Worm (Caenorhabditis elegans) whole organism, L2 larva: ENCODE measurements around the gene ttr-26.

ENCODE experiments used
- C34F6.9 ChIP-seq: fragments of 150-350 bp; optimal IDR thresholded peaks from 2 replicates; lab custom pipeline; 2014; ENCODE audit warnings: missing biosample characterization, missing genetic modification characterization
- F13H6.1 ChIP-seq: sonication (generic microtip); optimal IDR thresholded peaks from 2 replicates; lab custom pipeline; 2016; ENCODE audit warnings: missing genetic modification characterization, missing compliant biosample characterization
- R02D3.7 ChIP-seq: fragments of 150-350 bp; optimal IDR thresholded peaks from 2 replicates; lab custom pipeline; 2014; ENCODE audit warnings: missing biosample characterization, missing genetic modification characterization
- Y55F3AM.14 ChIP-seq: fragments of 200-800 bp; sonication (Bioruptor generic); optimal IDR thresholded peaks from 2 replicates; lab custom pipeline; 2018; ENCODE audit warnings: mild to moderate bottlenecking, missing genetic modification characterization, missing compliant biosample characterization
- ama-1 ChIP-seq: fragments of 150-350 bp; optimal IDR thresholded peaks from 2 replicates; lab custom pipeline; 2018; ENCODE audit warnings: inconsistent platforms
- blmp-1 ChIP-seq: sonication (generic microtip); optimal IDR thresholded peaks from 2 replicates; lab custom pipeline; 2017; ENCODE audit warnings: missing genetic modification characterization, mild to moderate bottlenecking, missing compliant biosample characterization, antibody characterized with exemption, moderate library complexity; ENCODE audit not compliant: insufficient read depth
- ceh-16 ChIP-seq: fragments of 150-350 bp; optimal IDR thresholded peaks from 2 replicates; lab custom pipeline; 2014; ENCODE audit warnings: missing biosample characterization, missing genetic modification characterization
- ceh-82 ChIP-seq: fragments of 150-350 bp; optimal IDR thresholded peaks from 2 replicates; lab custom pipeline; 2014; ENCODE audit warnings: missing biosample characterization, missing genetic modification characterization
- crh-2 ChIP-seq: sonication (generic microtip); optimal IDR thresholded peaks from 2 replicates; lab custom pipeline; 2017; ENCODE audit warnings: missing biosample characterization, missing genetic modification characterization
- egl-27 ChIP-seq: sonication (generic microtip); optimal IDR thresholded peaks from 3 replicates; lab custom pipeline; 2017; ENCODE audit warnings: missing biosample characterization, missing genetic modification reagents, missing genetic modification characterization
- fos-1 ChIP-seq: fragments of 150-350 bp; optimal IDR thresholded peaks from 2 replicates; lab custom pipeline; 2014; ENCODE audit warnings: missing biosample characterization, missing genetic modification characterization
- gmeb-1 ChIP-seq: fragments of 150-350 bp; optimal IDR thresholded peaks from 2 replicates; lab custom pipeline; 2014; ENCODE audit warnings: missing biosample characterization, missing genetic modification characterization
- lin-11 ChIP-seq: fragments of 150-350 bp; sonication (generic microtip); optimal IDR thresholded peaks from 2 replicates; lab custom pipeline; 2014; ENCODE audit warnings: missing biosample characterization, missing genetic modification characterization, inconsistent platforms, mixed read lengths
- lin-13 ChIP-seq: fragments of 150-350 bp; optimal IDR thresholded peaks from 2 replicates; lab custom pipeline; 2014; ENCODE audit warnings: missing biosample characterization, missing genetic modification reagents, missing genetic modification characterization
- lin-39 ChIP-seq: fragments of 150-350 bp; optimal IDR thresholded peaks from 2 replicates; lab custom pipeline; 2014; ENCODE audit warnings: missing biosample characterization, missing genetic modification reagents, missing genetic modification characterization
- lsy-2 ChIP-seq, 2 experiments: fragments of 150-350 bp in 1 of 2; sonication (generic microtip) in 1 of 2; optimal IDR thresholded peaks; 2 replicates each; lab custom pipeline; 2014 to 2017; ENCODE audit warnings: missing biosample characterization in 2 of 2, missing genetic modification characterization in 2 of 2
- mab-5 ChIP-seq: fragments of 150-350 bp; optimal IDR thresholded peaks from 2 replicates; lab custom pipeline; 2014; ENCODE audit warnings: missing biosample characterization, missing genetic modification characterization
- mbf-1 ChIP-seq: sonication (generic microtip); optimal IDR thresholded peaks from 2 replicates; lab custom pipeline; 2017; ENCODE audit warnings: missing biosample characterization, missing genetic modification characterization
- mdl-1 ChIP-seq, 2 experiments: fragments of 150-350 bp in 1 of 2; sonication (generic microtip) in 1 of 2; optimal IDR thresholded peaks; 2 replicates each; lab custom pipeline; 2017; ENCODE audit warnings: missing biosample characterization in 2 of 2, missing genetic modification characterization in 2 of 2
- nhr-11 ChIP-seq: fragments of 150-350 bp; optimal IDR thresholded peaks from 2 replicates; lab custom pipeline; 2014; ENCODE audit warnings: missing biosample characterization, missing genetic modification characterization
- nhr-12 ChIP-seq: fragments of 150-350 bp; optimal IDR thresholded peaks from 2 replicates; lab custom pipeline; 2014; ENCODE audit warnings: missing biosample characterization, missing genetic modification characterization
- nhr-21 ChIP-seq: fragments of 150-350 bp; optimal IDR thresholded peaks from 2 replicates; lab custom pipeline; 2014; ENCODE audit warnings: missing biosample characterization, missing genetic modification characterization
- nhr-23 ChIP-seq: fragments of 150-350 bp; optimal IDR thresholded peaks from 2 replicates; lab custom pipeline; 2014; ENCODE audit warnings: missing biosample characterization, missing genetic modification reagents, missing genetic modification characterization
- nhr-25 ChIP-seq: fragments of 150-350 bp; sonication (generic microtip); optimal IDR thresholded peaks from 3 replicates; lab custom pipeline; 2014; ENCODE audit warnings: missing biosample characterization, missing genetic modification characterization
- nhr-6 ChIP-seq: fragments of 150-350 bp; optimal IDR thresholded peaks from 2 replicates; lab custom pipeline; 2014; ENCODE audit warnings: missing biosample characterization, missing genetic modification characterization
- peb-1 ChIP-seq: fragments of 150-350 bp; optimal IDR thresholded peaks from 2 replicates; lab custom pipeline; 2014; ENCODE audit warnings: missing biosample characterization, missing genetic modification characterization
- sem-4 ChIP-seq: fragments of 150-350 bp; optimal IDR thresholded peaks from 2 replicates; lab custom pipeline; 2014; ENCODE audit warnings: missing biosample characterization, missing genetic modification reagents, missing genetic modification characterization
- skn-1 ChIP-seq: sonication (generic microtip); optimal IDR thresholded peaks from 2 replicates; lab custom pipeline; 2017; ENCODE audit warnings: missing biosample characterization, missing genetic modification characterization
- sma-3 ChIP-seq: sonication (generic microtip); optimal IDR thresholded peaks from 2 replicates; lab custom pipeline; 2016; ENCODE audit warnings: missing genetic modification reagents, missing genetic modification characterization, missing compliant biosample characterization
- sma-9 ChIP-seq, 2 experiments: fragments of 150-350 bp in 1 of 2; sonication (generic microtip) in 1 of 2; optimal IDR thresholded peaks; 2 replicates each; lab custom pipeline; 2014 to 2016; ENCODE audit warnings: missing genetic modification characterization in 2 of 2, mild to moderate bottlenecking in 1 of 2, missing biosample characterization in 1 of 2, missing compliant biosample characterization in 1 of 2, missing genetic modification reagents in 1 of 2, moderate library complexity in 1 of 2
- snpc-4 ChIP-seq: fragments of 150-350 bp; optimal IDR thresholded peaks from 2 replicates; lab custom pipeline; 2014; ENCODE audit warnings: missing biosample characterization, missing genetic modification characterization
- unc-55 ChIP-seq: fragments of 150-350 bp; sonication (generic microtip); optimal IDR thresholded peaks from 3 replicates; lab custom pipeline; 2014; ENCODE audit warnings: missing biosample characterization, missing genetic modification reagents, missing genetic modification characterization
- unc-62 ChIP-seq: fragments of 150-350 bp; optimal IDR thresholded peaks from 2 replicates; lab custom pipeline; 2014; ENCODE audit warnings: missing biosample characterization, missing genetic modification reagents, missing genetic modification characterization
- ztf-1 ChIP-seq: fragments of 200-800 bp; sonication (Bioruptor generic); conservative IDR thresholded peaks from 2 replicates; pipeline ENCODE4 v1.3.6; 2022; ENCODE audit warnings: missing genetic modification characterization, missing compliant biosample characterization

Gene ttr-26

DNA sequence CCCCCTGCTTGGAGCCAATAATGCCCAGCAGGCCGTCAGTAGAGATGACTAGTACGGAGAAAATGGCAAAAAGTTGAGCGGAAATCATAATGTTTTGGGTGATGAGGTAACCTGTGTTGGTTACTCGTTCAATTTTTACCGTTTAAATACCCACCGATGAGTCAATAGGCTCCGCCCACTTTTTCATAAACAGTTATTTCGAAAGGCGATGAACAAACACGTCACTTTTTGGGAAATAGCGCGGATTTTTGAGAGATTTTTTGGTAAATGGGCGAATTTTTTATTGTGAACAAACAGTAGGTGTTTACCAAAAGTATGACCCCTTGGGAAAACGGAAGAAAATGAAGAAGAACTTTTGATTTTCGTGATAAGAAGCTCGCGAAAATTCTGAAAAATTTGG, at the start of gene ttr-26:
TSS of gene ttr-26 (minus strand) at position 101 of the 400 bp plus-strand sequence.
- TF ChIP-seq unc-62 (GFP tag; lab: Kevin White, UChicago): no peak
- TF ChIP-seq F13H6.1 (tag; lab: Kevin White, UChicago): peak; percentile 8

DNA sequence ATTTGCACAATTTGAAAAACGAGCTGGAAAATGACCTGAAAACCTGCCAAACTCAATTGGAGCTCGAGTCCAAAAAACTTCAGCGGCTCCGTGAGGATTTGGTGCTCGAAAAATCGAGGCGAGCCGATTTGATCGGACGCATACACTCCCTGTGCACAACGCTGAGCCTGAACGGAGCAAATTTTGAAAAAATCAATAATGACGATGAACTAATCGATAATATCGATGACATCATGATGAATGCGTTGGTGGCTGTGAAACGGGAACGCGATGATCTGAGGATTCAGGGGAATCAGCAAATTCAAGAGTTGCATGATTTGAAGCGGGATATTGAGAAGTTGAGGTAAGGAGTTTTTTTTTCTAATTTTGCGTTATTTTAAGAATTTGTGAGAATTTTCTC, 45.4 kb upstream of the ttr-26 start:
- TF ChIP-seq blmp-1 (tag; lab: Kevin White, UChicago): no peak
- no peak for TF ChIP-seq ztf-1 (GFP tag; lab: Robert Waterston, UW)
- no peak for TF ChIP-seq gmeb-1 (tag; lab: Kevin White, UChicago)
- TF ChIP-seq lin-39 (tag; lab: Kevin White, UChicago): no peak
- no peak for TF ChIP-seq ama-1 (lab: Kevin White, UChicago)
- no peak for TF ChIP-seq snpc-4 (tag; lab: Kevin White, UChicago)
- no peak for TF ChIP-seq ceh-16 (tag; lab: Kevin White, UChicago)
- TF ChIP-seq fos-1 (tag; lab: Kevin White, UChicago): no peak

DNA sequence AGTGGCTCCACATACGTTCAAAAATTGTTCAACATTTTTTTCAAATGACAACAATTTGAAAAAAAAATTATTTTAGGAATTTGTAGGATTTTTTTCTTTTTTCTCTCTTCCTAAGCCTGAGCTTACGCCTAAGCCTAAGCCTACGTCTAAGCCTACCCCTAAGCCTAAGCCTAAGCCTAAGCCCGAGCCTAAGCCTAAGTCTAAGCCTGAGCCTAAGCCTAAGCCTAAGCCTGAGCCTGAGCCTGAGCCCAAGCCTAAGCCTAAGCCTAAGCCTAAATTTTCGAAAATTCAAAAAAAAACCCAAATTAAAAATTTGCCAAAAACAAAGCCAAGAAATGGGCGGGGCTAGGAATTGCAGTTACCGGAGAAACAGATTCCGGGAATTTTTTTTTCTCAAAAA, 37.7 kb upstream of the ttr-26 start:
- no peak for TF ChIP-seq peb-1 (tag; lab: Kevin White, UChicago)
- TF ChIP-seq nhr-11 (tag; lab: Kevin White, UChicago): no peak
- no peak for TF ChIP-seq unc-55 (GFP tag; lab: Kevin White, UChicago)
- no peak for TF ChIP-seq crh-2 (tag; lab: Kevin White, UChicago)
- no peak for TF ChIP-seq sma-3
- TF ChIP-seq ceh-16 (tag; lab: Kevin White, UChicago): no peak
- TF ChIP-seq nhr-12: no peak
- TF ChIP-seq lin-11 (tag; lab: Kevin White, UChicago): no peak
- TF ChIP-seq mdl-1 (tag; optimal IDR thresholded peaks at IDR 0.05; lab: Kevin White, UChicago): no peak
- TF ChIP-seq sem-4 (tag; lab: Kevin White, UChicago): no peak
- TF ChIP-seq fos-1 (tag; lab: Kevin White, UChicago): no peak
- no peak for TF ChIP-seq nhr-23 (tag; lab: Kevin White, UChicago)
- no peak for TF ChIP-seq egl-27 (tag; lab: Kevin White, UChicago)
- no peak for TF ChIP-seq blmp-1 (tag; lab: Kevin White, UChicago)
- no peak for TF ChIP-seq ceh-82 (tag; lab: Kevin White, UChicago)
- no peak for TF ChIP-seq lsy-2 (tag; optimal IDR thresholded peaks at IDR 0.05; lab: Kevin White, UChicago)
- no peak for TF ChIP-seq nhr-6 (tag; lab: Kevin White, UChicago)
- TF ChIP-seq unc-62 (GFP tag; lab: Kevin White, UChicago): no peak
- TF ChIP-seq, all 48 proteins: peak for 0

DNA sequence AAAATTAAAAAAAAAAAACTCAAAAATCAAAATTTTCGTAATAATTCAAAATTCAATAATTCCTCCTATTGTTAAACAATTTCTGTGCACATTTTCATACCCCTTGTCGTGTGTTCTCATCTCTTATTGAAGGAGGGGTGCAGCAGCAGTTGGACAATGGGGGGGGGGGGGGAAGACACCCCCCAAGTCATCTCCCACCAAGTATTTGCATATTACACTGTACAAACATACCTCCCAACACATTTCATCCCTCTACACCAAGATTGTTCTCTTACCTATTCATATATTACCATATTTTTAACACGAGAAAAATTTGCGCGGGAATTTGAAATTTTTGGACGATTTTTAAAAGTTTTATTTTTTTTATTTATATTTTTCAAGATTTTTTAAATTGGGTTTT, 36.2 kb upstream of the ttr-26 start:
- TF ChIP-seq mbf-1 (tag; lab: Kevin White, UChicago): no peak
- TF ChIP-seq nhr-6 (tag; lab: Kevin White, UChicago): no peak
- no peak for TF ChIP-seq crh-2 (tag; lab: Kevin White, UChicago)
- TF ChIP-seq mab-5 (tag; lab: Kevin White, UChicago): no peak
- TF ChIP-seq sma-9 (GFP tag; optimal IDR thresholded peaks at IDR 0.05; lab: Kevin White, UChicago): no peak
- no peak for TF ChIP-seq sma-9 (tag; optimal IDR thresholded peaks at IDR 0.05; lab: Kevin White, UChicago)
- no peak for TF ChIP-seq R02D3.7 (tag; lab: Kevin White, UChicago)
- TF ChIP-seq lin-13 (GFP tag; lab: Kevin White, UChicago): no peak
- TF ChIP-seq nhr-21 (tag; lab: Kevin White, UChicago): no peak
- TF ChIP-seq Y55F3AM.14 (GFP tag; lab: Kevin White, UChicago): no peak
- no peak for TF ChIP-seq lin-39 (tag; lab: Kevin White, UChicago)
- no peak for TF ChIP-seq snpc-4 (tag; lab: Kevin White, UChicago)
- no peak for TF ChIP-seq peb-1 (tag; lab: Kevin White, UChicago)
- no peak for TF ChIP-seq fos-1 (tag; lab: Kevin White, UChicago)
- no peak for TF ChIP-seq skn-1 (tag; lab: Kevin White, UChicago)
- TF ChIP-seq egl-27 (tag; lab: Kevin White, UChicago): no peak
- TF ChIP-seq, all 48 proteins: peak for 0

DNA sequence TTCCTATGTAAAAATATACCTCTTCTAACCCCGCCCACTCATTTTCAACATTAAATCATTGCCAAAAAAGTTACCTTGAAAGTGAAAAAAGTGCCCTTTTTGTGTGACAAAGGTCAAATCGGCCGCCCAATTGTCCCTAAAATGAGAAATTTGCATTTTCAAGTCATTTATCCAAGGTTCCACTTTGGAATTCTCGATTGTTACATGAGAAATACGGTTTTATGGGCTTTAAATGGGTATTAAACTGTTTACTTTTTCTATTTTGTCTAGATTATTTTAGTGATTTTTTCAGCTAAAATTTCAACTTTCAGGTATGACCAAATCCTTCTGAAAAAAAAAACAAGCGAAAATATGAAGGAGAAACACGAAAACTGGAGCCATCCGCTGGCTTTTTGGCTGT, 32.4 kb upstream of the ttr-26 start, which contains the start of gene grdn-1:
TSS of gene grdn-1 (plus strand) at position 301 of the 400 bp plus-strand sequence.
- no peak for TF ChIP-seq C34F6.9 (tag; lab: Kevin White, UChicago)
- TF ChIP-seq nhr-25: peak; percentile 6
- no peak for TF ChIP-seq ceh-16 (tag; lab: Kevin White, UChicago)
